Worm (Caenorhabditis elegans) whole organism, early embryonic: ENCODE results near the gene K02D3.1.

Experiments used
- F13C5.2 ChIP-seq: sonication (generic microtip); optimal IDR thresholded peaks from 2 replicates; lab custom pipeline; 2017; ENCODE audit warnings: mild to moderate bottlenecking, missing genetic modification characterization, inconsistent platforms, missing compliant biosample characterization
- aly-1 ChIP-seq: sonication (generic microtip); optimal IDR thresholded peaks from 2 replicates; lab custom pipeline; 2016; ENCODE audit warnings: missing genetic modification characterization, missing compliant biosample characterization
- ama-1 ChIP-seq: fragments of 150-350 bp; optimal IDR thresholded peaks from 2 replicates; lab custom pipeline; 2014
- ets-7 ChIP-seq: sonication (generic microtip); optimal IDR thresholded peaks from 2 replicates; lab custom pipeline; 2016; ENCODE audit warnings: missing genotype, missing genetic modification characterization, missing compliant biosample characterization
- flt-1 ChIP-seq: fragments of 200-800 bp; sonication (Bioruptor generic); IDR thresholded peaks from 2 replicates; pipeline ENCODE4 v1.3.6; 2022; ENCODE audit warnings: missing genetic modification characterization, missing compliant biosample characterization
- hmbx-1 ChIP-seq: sonication (generic microtip); optimal IDR thresholded peaks from 2 replicates; lab custom pipeline; 2016; ENCODE audit warnings: mild to moderate bottlenecking, missing genetic modification characterization, missing compliant biosample characterization
- hmg-4 ChIP-seq: fragments of 200-800 bp; sonication (Bioruptor generic); optimal IDR thresholded peaks from 2 replicates; lab custom pipeline; 2018; ENCODE audit warnings: mild to moderate bottlenecking, missing genetic modification characterization, missing compliant biosample characterization
- pes-1 ChIP-seq: fragments of 200-800 bp; sonication (Bioruptor generic); IDR thresholded peaks from 2 replicates; pipeline ENCODE4 v1.3.6; 2022; ENCODE audit warnings: missing genetic modification reagents, missing genetic modification characterization, missing compliant biosample characterization
- scrt-1 ChIP-seq: fragments of 200-800 bp; sonication (Bioruptor generic); IDR thresholded peaks from 2 replicates; pipeline ENCODE4 v1.3.6; 2022; ENCODE audit warnings: missing genetic modification characterization, missing compliant biosample characterization
- sea-1 ChIP-seq: fragments of 200-800 bp; sonication (Bioruptor generic); conservative IDR thresholded peaks from 2 replicates; pipeline ENCODE4 v1.3.6; 2022; ENCODE audit warnings: missing genetic modification characterization, missing compliant biosample characterization
- tbx-37 ChIP-seq: fragments of 200-800 bp; sonication (Bioruptor generic); conservative IDR thresholded peaks from 2 replicates; pipeline ENCODE4 v1.3.6; 2022; ENCODE audit warnings: missing genetic modification reagents, missing genetic modification characterization, missing compliant biosample characterization
- tra-4 ChIP-seq: sonication (generic microtip); optimal IDR thresholded peaks from 2 replicates; lab custom pipeline; 2017; ENCODE audit warnings: missing genetic modification characterization, missing compliant biosample characterization

- TF ChIP-seq ama-1 = no peak
- TF ChIP-seq ets-7 (tag; lab: Kevin White, UChicago) = no peak
- no peak for TF ChIP-seq tbx-37 (GFP tag; lab: Robert Waterston, UW)
- no peak for TF ChIP-seq hmg-4
- no peak for TF ChIP-seq pes-1 (GFP tag; lab: Robert Waterston, UW)
- no peak for TF ChIP-seq tra-4 (tag; lab: Kevin White, UChicago)
- no peak for TF ChIP-seq flt-1
- no peak for TF ChIP-seq F13C5.2 (tag; lab: Kevin White, UChicago)
- TF ChIP-seq scrt-1 = no peak
- TF ChIP-seq hmbx-1 (tag; lab: Kevin White, UChicago) = no peak
- no peak for TF ChIP-seq sea-1 (GFP tag; lab: Robert Waterston, UW)
- TF ChIP-seq aly-1 (tag; lab: Kevin White, UChicago) = no peak
Measured at ce11 chrX:13746231-13746630, 39.5 kb downstream of the K02D3.1 start.
